Worm (Caenorhabditis elegans): ENCODE results near the gene str-129.

Gene str-129

ce11 chrV:8117964-8118363 lies 25.7 kb upstream of the str-129 start, which contains the start of gene D1014.7:
TSS of gene D1014.7 (plus strand) at chrV:8118264.
- TF ChIP-seq attf-6 (GFP tag; IDR thresholded peaks at IDR 0.05) = no peak
- no peak for TF ChIP-seq sdz-38 (tag; optimal IDR thresholded peaks at IDR 0.05)
- TF ChIP-seq mel-28 (tag; optimal IDR thresholded peaks at IDR 0.05; ENCODE audit: borderline replicate concordance) = no peak
- no peak for TF ChIP-seq madf-6 (GFP tag; IDR thresholded peaks at IDR 0.05)
- TF ChIP-seq aptf-2 (GFP tag; conservative IDR thresholded peaks at IDR 0.05) = no peak
- TF ChIP-seq ama-1 (optimal IDR thresholded peaks at IDR 0.05) = no peak
- TF ChIP-seq ama-1 (GFP tag; optimal IDR thresholded peaks at IDR 0.05) = no peak
- no peak for TF ChIP-seq T26A5.8 (tag; optimal IDR thresholded peaks at IDR 0.05)
- no peak for TF ChIP-seq F52B5.7 (tag; optimal IDR thresholded peaks at IDR 0.05)
- TF ChIP-seq pbrm-1 (GFP tag; IDR thresholded peaks at IDR 0.05) = no peak
- TF ChIP-seq tlf-1 (GFP tag; optimal IDR thresholded peaks at IDR 0.05) = no peak
- no peak for TF ChIP-seq madf-3 (GFP tag; IDR thresholded peaks at IDR 0.05)
- no peak for TF ChIP-seq fkh-3 (tag; optimal IDR thresholded peaks at IDR 0.05)
- TF ChIP-seq egl-18 (GFP tag; IDR thresholded peaks at IDR 0.05) = no peak
- TF ChIP-seq snpc-1.1 (tag; optimal IDR thresholded peaks at IDR 0.05; ENCODE audit: insufficient read depth) = no peak

- no peak for TF ChIP-seq F57A8.1 (GFP tag; optimal IDR thresholded peaks at IDR 0.05)
- no peak for TF ChIP-seq Y53G8AR.9 (GFP tag; conservative IDR thresholded peaks at IDR 0.05)
- no peak for TF ChIP-seq atf-7 (tag; optimal IDR thresholded peaks at IDR 0.05)
- no peak for TF ChIP-seq repo-1 (tag; optimal IDR thresholded peaks at IDR 0.05)
- TF ChIP-seq B0336.3 (GFP tag; IDR thresholded peaks at IDR 0.05) = no peak
Measured at ce11 chrV:8114542-8114941, 22.3 kb upstream of the str-129 start.

ce11 chrV:8110816-8111215 lies 18.5 kb upstream of the str-129 start:
- TF ChIP-seq cebp-2 (GFP tag; IDR thresholded peaks at IDR 0.05) (no peak), die-1 (tag; optimal IDR thresholded peaks at IDR 0.05) (no peak), lin-35 (GFP tag; optimal IDR thresholded peaks at IDR 0.05) (no peak), ceh-27 (GFP tag; optimal IDR thresholded peaks at IDR 0.05) (no peak), bed-1 (GFP tag; IDR thresholded peaks at IDR 0.05) (no peak), lin-54 (GFP tag; optimal IDR thresholded peaks at IDR 0.05) (no peak), snpc-1.3 (tag; optimal IDR thresholded peaks at IDR 0.05; ENCODE audit: insufficient read depth) (no peak)

- no peak for TF ChIP-seq ztf-3 (GFP tag; optimal IDR thresholded peaks at IDR 0.05)
Measured at ce11 chrV:8108670-8109069, 16.4 kb upstream of the str-129 start, which contains the start of gene myo-5. TSS of gene myo-5 (plus strand) at chrV:8108970.

- TF ChIP-seq egl-44 (GFP tag; IDR thresholded peaks at IDR 0.05) (no peak), egrh-3 (GFP tag; IDR thresholded peaks at IDR 0.05) (no peak), F23B12.7 (tag; optimal IDR thresholded peaks at IDR 0.05; ENCODE audit: insufficient read depth) (no peak), unc-130 (GFP tag; optimal IDR thresholded peaks at IDR 0.05) (no peak), B0019.2 (GFP tag; conservative IDR thresholded peaks at IDR 0.05) (no peak), Y67H2A.10 (GFP tag; conservative IDR thresholded peaks at IDR 0.05) (no peak), cebp-2 (GFP tag; IDR thresholded peaks at IDR 0.05) (no peak), F52B5.7 (tag; optimal IDR thresholded peaks at IDR 0.05) (no peak), hmg-20 (GFP tag; IDR thresholded peaks at IDR 0.05) (no peak), mes-4 (tag; optimal IDR thresholded peaks at IDR 0.05) (no peak), athp-1 (tag; optimal IDR thresholded peaks at IDR 0.05) (no peak), rec-8 (tag; optimal IDR thresholded peaks at IDR 0.05) (no peak), sea-2 (GFP tag; IDR thresholded peaks at IDR 0.05) (no peak), lin-54 (GFP tag; optimal IDR thresholded peaks at IDR 0.05) (no peak), cebp-1 (GFP tag; IDR thresholded peaks at IDR 0.05) (no peak), cebp-1 (tag; optimal IDR thresholded peaks at IDR 0.05) (no peak), ama-1 (optimal IDR thresholded peaks at IDR 0.05) (no peak), ama-1 (GFP tag; optimal IDR thresholded peaks at IDR 0.05) (no peak), hrde-1 (tag; optimal IDR thresholded peaks at IDR 0.05; ENCODE audit: borderline replicate concordance) (no peak)
Measured at ce11 chrV:8104473-8104872, 12.2 kb upstream of the str-129 start, which contains the start of gene srlf-16. TSS of gene srlf-16 (plus strand) at chrV:8104773.

Measured in whole organism, young adult.